Worm (Caenorhabditis elegans): Measurements from ENCODE around the gene gly-4.

ce11 chrV:19899167-19899566 lies 4.0 kb upstream of the gly-4 start, which contains the start of gene Y116F11B.14:
- TF ChIP-seq D2030.7 (GFP tag; IDR thresholded peaks at IDR 0.05) (no peak), madf-3 (GFP tag; IDR thresholded peaks at IDR 0.05) (no peak), F22D6.2 (tag; optimal IDR thresholded peaks at IDR 0.05) (no peak), pha-4 (tag; optimal IDR thresholded peaks at IDR 0.05) (no peak), nfyb-1 (GFP tag; IDR thresholded peaks at IDR 0.05) (no peak)
